Fruit fly (Drosophila melanogaster): ENCODE measurements around the gene CG9098.

The CG9098 gene

DNA sequence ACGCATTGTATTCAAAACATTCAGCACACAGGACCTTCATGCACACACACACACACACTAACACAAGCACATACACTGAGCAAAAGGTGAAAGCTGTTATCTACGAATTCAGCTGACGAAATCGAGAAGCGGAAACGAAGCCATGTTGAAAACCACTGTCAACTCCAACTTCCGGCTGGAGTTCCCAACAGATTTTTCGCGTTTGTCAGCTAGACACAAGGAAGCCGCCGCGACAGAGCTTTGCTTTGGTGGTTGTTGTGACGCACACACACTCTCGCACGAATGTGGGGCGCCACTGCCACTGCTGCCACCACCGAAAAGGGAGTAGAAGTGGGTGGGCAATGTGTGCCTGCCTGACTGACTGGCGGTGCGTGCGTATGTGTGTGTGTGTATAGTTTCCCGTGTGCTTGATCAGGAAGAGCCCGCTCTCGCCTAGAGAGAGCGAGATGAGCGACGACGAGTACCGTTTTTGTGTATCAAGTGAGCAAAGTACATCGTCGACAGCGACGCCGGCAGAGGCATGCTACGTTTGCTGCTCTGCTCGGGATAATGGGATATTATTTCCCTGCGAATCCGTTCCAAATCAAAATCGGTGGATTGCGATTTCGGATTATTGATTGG lies 14.4 kb downstream of the CG9098 start (continued):
- TF ChIP-seq CG1647 (GFP tag; optimal IDR thresholded peaks at IDR 0.05) = no peak
- no peak for TF ChIP-seq CG6791 (GFP tag; IDR thresholded peaks at IDR 0.05; ENCODE audit: partially characterized antibody)
- no peak for TF ChIP-seq NK7.1 (GFP tag; optimal IDR thresholded peaks at IDR 0.05)
- peak; percentile 58 for TF ChIP-seq Hey (tag; optimal IDR thresholded peaks at IDR 0.05)
- no peak for TF ChIP-seq CG33213 (GFP tag; optimal IDR thresholded peaks at IDR 0.05)
- TF ChIP-seq tap (tag; optimal IDR thresholded peaks at IDR 0.05) = peak; percentile 20
- TF ChIP-seq CG16813 (GFP tag; IDR thresholded peaks at IDR 0.05; ENCODE audit: partially characterized antibody) = no peak
- no peak for TF ChIP-seq amos (GFP tag; IDR thresholded peaks at IDR 0.05; ENCODE audit: partially characterized antibody)
- no peak for TF ChIP-seq trh (GFP tag; optimal IDR thresholded peaks at IDR 0.05)
- TF ChIP-seq gsb-n (tag; optimal IDR thresholded peaks at IDR 0.05) = peak; percentile 53
- TF ChIP-seq CG6254 (GFP tag; optimal IDR thresholded peaks at IDR 0.05) = peak; percentile 46
- TF ChIP-seq ranshi (GFP tag; IDR thresholded peaks at IDR 0.05) = peak; percentile 23; the same call in 1 of the 2 replicates
- peak; percentile 6 for TF ChIP-seq CG9437 (GFP tag; optimal IDR thresholded peaks at IDR 0.05)
- peak; percentile 77 for TF ChIP-seq HHEX (GFP tag; optimal IDR thresholded peaks at IDR 0.05)
- TF ChIP-seq Ets97D (GFP tag; optimal IDR thresholded peaks at IDR 0.05) = peak; percentile 97
- peak; percentile 25; the same call in 1 of the 3 replicates for TF ChIP-seq dysf (GFP tag; IDR thresholded peaks at IDR 0.05)
- peak; percentile 43 for TF ChIP-seq bcd (GFP tag; optimal IDR thresholded peaks at IDR 0.05)
- TF ChIP-seq Ssrp (tag; optimal IDR thresholded peaks at IDR 0.05) = no peak
- TF ChIP-seq lmd (GFP tag; IDR thresholded peaks at IDR 0.05) = no peak
- TF ChIP-seq CG6689 (GFP tag; IDR thresholded peaks at IDR 0.05) = peak; percentile 27
- TF ChIP-seq CG8359 (GFP tag; optimal IDR thresholded peaks at IDR 0.05; ENCODE audit: borderline replicate concordance) = peak; percentile 73
- TF ChIP-seq dpn (GFP tag; optimal IDR thresholded peaks at IDR 0.05) = peak in 1 of 2 experiments; percentile 14
- peak; percentile 20 for TF ChIP-seq Dad (GFP tag; optimal IDR thresholded peaks at IDR 0.05)
- TF ChIP-seq slou (GFP tag; optimal IDR thresholded peaks at IDR 0.05) = no peak
- no peak for TF ChIP-seq Hand (GFP tag; optimal IDR thresholded peaks at IDR 0.05)
- peak; percentile 3 for TF ChIP-seq CG13624 (GFP tag; optimal IDR thresholded peaks at IDR 0.05)
- TF ChIP-seq chn (GFP tag; optimal IDR thresholded peaks at IDR 0.05) = no peak
- peak; percentile 41 for TF ChIP-seq CG17912 (GFP tag; optimal IDR thresholded peaks at IDR 0.05)
- TF ChIP-seq hkb (optimal IDR thresholded peaks at IDR 0.05) = no peak
- peak; percentile 71 for TF ChIP-seq hkb (GFP tag; IDR thresholded peaks at IDR 0.05)
- TF ChIP-seq cg (GFP tag; optimal IDR thresholded peaks at IDR 0.05) = peak; percentile 63
- TF ChIP-seq CG8281 (tag; optimal IDR thresholded peaks at IDR 0.05) = peak; percentile 33
- TF ChIP-seq dmrt99B (tag; optimal IDR thresholded peaks at IDR 0.05) = no peak
- TF ChIP-seq twi (tag; optimal IDR thresholded peaks at IDR 0.05) = peak; percentile 19
- TF ChIP-seq CG13424 (tag; optimal IDR thresholded peaks at IDR 0.05) = peak; percentile 11
- TF ChIP-seq CG17829 (tag; optimal IDR thresholded peaks at IDR 0.05) = peak; percentile 11
- TF ChIP-seq CG15514 (GFP tag; optimal IDR thresholded peaks at IDR 0.05) = peak; percentile 66
- peak; percentile 37 for TF ChIP-seq CG10979 (tag; optimal IDR thresholded peaks at IDR 0.05)
- no peak for TF ChIP-seq CG12236 (GFP tag; optimal IDR thresholded peaks at IDR 0.05)
- TF ChIP-seq Asciz (GFP tag; optimal IDR thresholded peaks at IDR 0.05) = peak; percentile 79
- peak; percentile 66 for TF ChIP-seq zf30C (GFP tag; optimal IDR thresholded peaks at IDR 0.05)
- no peak for TF ChIP-seq gcm2 (GFP tag; optimal IDR thresholded peaks at IDR 0.05)
- no peak for TF ChIP-seq sens-2 (GFP tag; IDR thresholded peaks at IDR 0.05)
- TF ChIP-seq Bdp1 (GFP tag; optimal IDR thresholded peaks at IDR 0.05) = no peak
- TF ChIP-seq btn (GFP tag; optimal IDR thresholded peaks at IDR 0.05) = peak; percentile 15
- TF ChIP-seq H15 (GFP tag; IDR thresholded peaks at IDR 0.05) = no peak
- TF ChIP-seq ato (GFP tag; IDR thresholded peaks at IDR 0.05; ENCODE audit: partially characterized antibody) = no peak
- TF ChIP-seq D19A (tag; optimal IDR thresholded peaks at IDR 0.05) = peak; percentile 34
- no peak for TF ChIP-seq psq (GFP tag; optimal IDR thresholded peaks at IDR 0.05)
- peak; percentile 83 for TF ChIP-seq CG13296 (GFP tag; optimal IDR thresholded peaks at IDR 0.05)

All from whole organism, embryonic.